Fruit fly (Drosophila melanogaster) whole organism, embryonic: Measurements from ENCODE around the gene Rab7.

ENCODE experiments used
- Adf1 ChIP-seq: fragments of 200-800 bp; sonication (Bioruptor generic); IDR thresholded peaks from 2 replicates; pipeline ENCODE4 v1.3.6; 2022; ENCODE audit warnings: missing biosample characterization, missing genetic modification characterization
- CG10366 ChIP-seq: fragments of 200-800 bp; sonication (Bioruptor generic); IDR thresholded peaks from 2 replicates; pipeline ENCODE4 v1.3.6; 2022; ENCODE audit warnings: missing biosample characterization, missing genetic modification characterization
- CG10543 ChIP-seq: fragments of 200-800 bp; sonication (Bioruptor generic); optimal IDR thresholded peaks from 3 replicates; lab custom pipeline; 2017; ENCODE audit warnings: missing biosample characterization, mild to moderate bottlenecking, missing genetic modification characterization, moderate library complexity
- CG11398 ChIP-seq: fragments of 200-800 bp; sonication (Bioruptor generic); optimal IDR thresholded peaks from 2 replicates; lab custom pipeline; 2016; ENCODE audit warnings: missing biosample characterization, missing genetic modification characterization
- CG12769 ChIP-seq: fragments of 200-800 bp; sonication (Bioruptor generic); optimal IDR thresholded peaks from 2 replicates; lab custom pipeline; 2019; ENCODE audit warnings: missing biosample characterization, mild to moderate bottlenecking, missing genetic modification characterization, moderate library complexity
- CG14965 ChIP-seq: fragments of 200-800 bp; sonication (Bioruptor generic); optimal IDR thresholded peaks from 2 replicates; lab custom pipeline; 2016; ENCODE audit warnings: missing biosample characterization, missing genetic modification characterization, borderline replicate concordance
- CG15073 ChIP-seq: fragments of 200-800 bp; sonication (Bioruptor generic); optimal IDR thresholded peaks from 2 replicates; lab custom pipeline; 2016; ENCODE audit warnings: missing biosample characterization, missing genetic modification characterization
- CG17385 ChIP-seq: fragments of 200-800 bp; sonication (Bioruptor generic); optimal IDR thresholded peaks from 3 replicates; lab custom pipeline; 2018; ENCODE audit warnings: missing biosample characterization, mild to moderate bottlenecking, missing genetic modification characterization
- CG17568 ChIP-seq: fragments of 200-800 bp; sonication (Bioruptor generic); optimal IDR thresholded peaks from 2 replicates; lab custom pipeline; 2018; ENCODE audit warnings: missing biosample characterization, mild to moderate bottlenecking, missing genetic modification characterization, moderate library complexity
- CG1832 ChIP-seq: fragments of 200-800 bp; sonication (Bioruptor generic); optimal IDR thresholded peaks from 2 replicates; lab custom pipeline; 2017; ENCODE audit warnings: missing biosample characterization, mild to moderate bottlenecking, missing genetic modification characterization, inconsistent platforms
- CG18476 ChIP-seq: fragments of 200-800 bp; sonication (Bioruptor generic); optimal IDR thresholded peaks from 2 replicates; lab custom pipeline; 2016; ENCODE audit warnings: missing biosample characterization, mild to moderate bottlenecking, missing genetic modification characterization
- CG30403 ChIP-seq: fragments of 200-800 bp; sonication (Bioruptor generic); optimal IDR thresholded peaks from 3 replicates; lab custom pipeline; 2016; ENCODE audit warnings: missing biosample characterization, missing genetic modification characterization
- CG3065 ChIP-seq: fragments of 200-800 bp; sonication (Bioruptor generic); optimal IDR thresholded peaks from 2 replicates; lab custom pipeline; 2016; ENCODE audit warnings: missing biosample characterization, missing genetic modification characterization
- CG32767 ChIP-seq: fragments of 200-800 bp; sonication (Bioruptor generic); IDR thresholded peaks from 2 replicates; pipeline ENCODE4 v1.3.6; 2022; ENCODE audit warnings: missing biosample characterization, missing genetic modification characterization
- CG33213 ChIP-seq: fragments of 200-800 bp; sonication (Bioruptor generic); optimal IDR thresholded peaks from 3 replicates; lab custom pipeline; 2016; ENCODE audit warnings: missing biosample characterization, missing genetic modification characterization
- CG42726 ChIP-seq: fragments of 200-800 bp; sonication (Bioruptor generic); IDR thresholded peaks from 2 replicates; pipeline ENCODE4 v1.3.6; 2022; ENCODE audit warnings: missing biosample characterization, missing genetic modification characterization; ENCODE audit not compliant: partially characterized antibody
- CG4707 ChIP-seq: fragments of 200-800 bp; sonication (Bioruptor generic); optimal IDR thresholded peaks from 2 replicates; lab custom pipeline; 2018; ENCODE audit warnings: missing biosample characterization, mild to moderate bottlenecking, missing genetic modification characterization, moderate library complexity
- CG6654 ChIP-seq: fragments of 200-800 bp; sonication (Bioruptor generic); optimal IDR thresholded peaks from 2 replicates; lab custom pipeline; 2017; ENCODE audit warnings: missing biosample characterization, mild to moderate bottlenecking, missing genetic modification characterization
- CG6683 ChIP-seq: fragments of 200-800 bp; sonication (Bioruptor generic); optimal IDR thresholded peaks from 2 replicates; lab custom pipeline; 2017; ENCODE audit warnings: missing biosample characterization, mild to moderate bottlenecking, missing genetic modification characterization, missing genetic modification reagents
- CG6689 ChIP-seq: fragments of 200-800 bp; sonication (Bioruptor generic); IDR thresholded peaks from 2 replicates; pipeline ENCODE4 v1.3.6; 2022; ENCODE audit warnings: missing biosample characterization, missing genetic modification characterization
- Deaf1 ChIP-seq: fragments of 200-800 bp; optimal IDR thresholded peaks from 3 replicates; lab custom pipeline; 2019; ENCODE audit warnings: missing biosample characterization, mild to moderate bottlenecking, missing genetic modification characterization, moderate library complexity
- Doc3 ChIP-seq: fragments of 200-800 bp; sonication (Bioruptor generic); IDR thresholded peaks from 3 replicates; pipeline ENCODE4 v1.3.6; 2022; ENCODE audit warnings: missing biosample characterization, missing genetic modification characterization; ENCODE audit not compliant: partially characterized antibody
- Ets65A ChIP-seq: fragments of 200-800 bp; sonication (Bioruptor generic); peaks from one replicate; lab custom pipeline; 2016; ENCODE audit warnings: missing biosample characterization, missing genetic modification characterization
- Jarid2 ChIP-seq: fragments of 200-800 bp; sonication (Bioruptor generic); optimal IDR thresholded peaks from 3 replicates; lab custom pipeline; 2017; ENCODE audit warnings: mild to moderate bottlenecking, missing biosample characterization, missing genetic modification reagents, missing genetic modification characterization
- Med ChIP-seq: fragments of 200-800 bp; sonication (Bioruptor generic); peaks from one replicate; lab custom pipeline; 2016; ENCODE audit warnings: missing biosample characterization, missing genetic modification characterization, mild to moderate bottlenecking, inconsistent platforms, moderate library complexity
- Nf-YC ChIP-seq: fragments of 200-800 bp; optimal IDR thresholded peaks from 3 replicates; lab custom pipeline; 2019; ENCODE audit warnings: missing biosample characterization, mild to moderate bottlenecking, missing genetic modification characterization, moderate library complexity
- Optix ChIP-seq: fragments of 200-800 bp; sonication (Bioruptor generic); IDR thresholded peaks from 3 replicates; pipeline ENCODE4 v1.3.6; 2022; ENCODE audit warnings: missing biosample characterization, missing genetic modification characterization
- Trl ChIP-seq, 3 experiments: fragments of >200 bp in 2 of 3; fragments of 200-800 bp in 1 of 3; sonication (Bioruptor generic) in 1 of 3; optimal IDR thresholded peaks; 2 replicates in 1 of 3; 3 replicates in 2 of 3; lab custom pipeline; 2016 to 2017; ENCODE audit warnings: missing biosample characterization in 1 of 3, missing genetic modification characterization in 1 of 3
- chinmo ChIP-seq: fragments of 200-800 bp; sonication (Bioruptor generic); IDR thresholded peaks from 4 replicates; pipeline ENCODE4 v1.3.6; 2022; ENCODE audit warnings: missing biosample characterization, missing genetic modification characterization; ENCODE audit not compliant: partially characterized antibody
- ci ChIP-seq: fragments of 200-800 bp; sonication (Bioruptor generic); IDR thresholded peaks from 3 replicates; pipeline ENCODE4 v1.3.6; 2022; ENCODE audit warnings: missing biosample characterization, missing genetic modification characterization
- danr ChIP-seq: fragments of 200-800 bp; sonication (Bioruptor generic); IDR thresholded peaks from 2 replicates; pipeline ENCODE4 v1.3.6; 2022; ENCODE audit warnings: missing biosample characterization, missing genetic modification characterization
- disco-r ChIP-seq: fragments of 200-800 bp; sonication (Bioruptor generic); optimal IDR thresholded peaks from 2 replicates; lab custom pipeline; 2016; ENCODE audit warnings: missing biosample characterization, missing genetic modification characterization
- ewg ChIP-seq: fragments of 200-800 bp; sonication (Bioruptor generic); optimal IDR thresholded peaks from 3 replicates; lab custom pipeline; 2017; ENCODE audit warnings: mild to moderate bottlenecking, missing biosample characterization, missing genetic modification reagents, missing genetic modification characterization
- fd64A ChIP-seq: fragments of 200-800 bp; sonication (Bioruptor generic); optimal IDR thresholded peaks from 3 replicates; lab custom pipeline; 2018; ENCODE audit warnings: missing biosample characterization, mild to moderate bottlenecking, missing genetic modification characterization
- hth ChIP-seq: fragments of >200 bp; optimal IDR thresholded peaks from 2 replicates; lab custom pipeline; 2017; ENCODE audit warnings: inconsistent platforms
- lab ChIP-seq: fragments of 200-800 bp; sonication (Bioruptor generic); optimal IDR thresholded peaks from 3 replicates; lab custom pipeline; 2017; ENCODE audit warnings: missing biosample characterization, missing genetic modification characterization, mild to moderate bottlenecking, moderate library complexity, missing genetic modification reagents
- nom ChIP-seq: fragments of 200-800 bp; sonication (Bioruptor generic); optimal IDR thresholded peaks from 2 replicates; lab custom pipeline; 2017; ENCODE audit warnings: missing biosample characterization, missing genetic modification characterization, mild to moderate bottlenecking, moderate library complexity, missing genetic modification reagents
- sc ChIP-seq, 3 experiments: fragments of >200 bp in 2 of 3; fragments of 200-800 bp in 1 of 3; sonication (Bioruptor generic) in 1 of 3; optimal IDR thresholded peaks; 2 replicates in 2 of 3; 3 replicates in 1 of 3; lab custom pipeline; 2017; ENCODE audit warnings: mild to moderate bottlenecking in 1 of 3, missing biosample characterization in 1 of 3, missing genetic modification characterization in 1 of 3, missing genetic modification reagents in 1 of 3
- sd ChIP-seq: fragments of 200-800 bp; sonication (Bioruptor generic); optimal IDR thresholded peaks from 3 replicates; lab custom pipeline; 2018; ENCODE audit warnings: missing biosample characterization, mild to moderate bottlenecking, missing genetic modification characterization, moderate library complexity
- sens ChIP-seq: fragments of 200-800 bp; sonication (Bioruptor generic); peaks from one replicate; lab custom pipeline; 2016; ENCODE audit warnings: missing biosample characterization, missing genetic modification characterization
- seq ChIP-seq: fragments of 200-800 bp; sonication (Bioruptor generic); IDR thresholded peaks from 2 replicates; pipeline ENCODE4 v1.3.6; 2022; ENCODE audit warnings: missing biosample characterization, missing genetic modification characterization
- so ChIP-seq: fragments of 200-800 bp; sonication (Bioruptor generic); IDR thresholded peaks from 3 replicates; pipeline ENCODE4 v1.3.6; 2022; ENCODE audit warnings: missing biosample characterization, missing genetic modification characterization
- sqz ChIP-seq: fragments of 200-800 bp; sonication (Bioruptor generic); optimal IDR thresholded peaks from 3 replicates; lab custom pipeline; 2018; ENCODE audit warnings: missing biosample characterization, mild to moderate bottlenecking, missing genetic modification characterization
- sr ChIP-seq: fragments of 200-800 bp; sonication (Bioruptor generic); IDR thresholded peaks from 3 replicates; pipeline ENCODE4 v1.3.6; 2022; ENCODE audit warnings: missing biosample characterization, missing genetic modification characterization
- tio ChIP-seq: fragments of 200-800 bp; sonication (Bioruptor generic); optimal IDR thresholded peaks from 2 replicates; lab custom pipeline; 2017; ENCODE audit warnings: missing biosample characterization, missing genetic modification characterization, inconsistent platforms
- wor ChIP-seq: fragments of 200-800 bp; sonication (Bioruptor generic); IDR thresholded peaks from 2 replicates; pipeline ENCODE4 v1.3.6; 2022; ENCODE audit warnings: missing biosample characterization, missing genetic modification characterization

Gene Rab7

DNA sequence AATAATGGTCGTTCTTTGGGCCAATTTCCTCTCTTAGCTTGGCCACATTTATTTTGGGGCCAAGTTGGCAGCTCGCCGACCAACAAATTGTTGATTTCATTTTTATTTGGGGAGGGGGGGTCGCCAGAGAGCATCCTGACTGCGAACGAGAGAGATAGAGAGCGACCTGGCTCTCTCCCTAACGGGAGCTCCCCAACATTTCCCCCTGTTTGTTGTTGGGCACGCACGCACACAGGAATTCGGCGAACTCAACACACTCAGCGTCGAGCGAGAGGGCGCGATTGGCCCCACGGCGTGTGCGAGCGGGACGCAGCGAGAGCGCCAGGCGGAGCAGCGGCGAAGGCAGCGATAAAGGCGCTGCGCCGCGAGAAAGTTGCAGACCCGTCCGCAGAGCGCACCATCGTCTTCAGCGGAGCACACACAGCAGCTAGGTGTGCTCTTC, 30.0 kb upstream of the Rab7 start, which contains the start of gene CG31140 (continued):
- TF ChIP-seq CG30403 (GFP tag; lab: Kevin White, UChicago): no peak
- no peak for TF ChIP-seq CG18476 (GFP tag; lab: Kevin White, UChicago)
- TF ChIP-seq Doc3 (GFP tag; lab: Robert Waterston, UW): peak; percentile 30; the same call in 1 of the 3 replicates
- TF ChIP-seq Trl (optimal IDR thresholded peaks at IDR 0.05; lab: Kevin White, UChicago): peak; percentile 71 to 76
- TF ChIP-seq Trl (GFP tag; optimal IDR thresholded peaks at IDR 0.05; lab: Kevin White, UChicago): peak; percentile 13
- TF ChIP-seq seq (GFP tag; lab: Robert Waterston, UW): peak; percentile 43; the same call in 1 of the 2 replicates
- TF ChIP-seq CG10543 (GFP tag; lab: Kevin White, UChicago): peak; percentile 73
- no peak for TF ChIP-seq CG3065
- peak; percentile 74 for TF ChIP-seq Ets65A
- no peak for TF ChIP-seq CG6683 (GFP tag; lab: Kevin White, UChicago)
- no peak for TF ChIP-seq wor (GFP tag; lab: Robert Waterston, UW)
- no peak for TF ChIP-seq CG11398
- peak; percentile 48 for TF ChIP-seq Nf-YC
- peak; percentile 61 for TF ChIP-seq nom (GFP tag; lab: Kevin White, UChicago)
- peak; percentile 2 for TF ChIP-seq Jarid2

DNA sequence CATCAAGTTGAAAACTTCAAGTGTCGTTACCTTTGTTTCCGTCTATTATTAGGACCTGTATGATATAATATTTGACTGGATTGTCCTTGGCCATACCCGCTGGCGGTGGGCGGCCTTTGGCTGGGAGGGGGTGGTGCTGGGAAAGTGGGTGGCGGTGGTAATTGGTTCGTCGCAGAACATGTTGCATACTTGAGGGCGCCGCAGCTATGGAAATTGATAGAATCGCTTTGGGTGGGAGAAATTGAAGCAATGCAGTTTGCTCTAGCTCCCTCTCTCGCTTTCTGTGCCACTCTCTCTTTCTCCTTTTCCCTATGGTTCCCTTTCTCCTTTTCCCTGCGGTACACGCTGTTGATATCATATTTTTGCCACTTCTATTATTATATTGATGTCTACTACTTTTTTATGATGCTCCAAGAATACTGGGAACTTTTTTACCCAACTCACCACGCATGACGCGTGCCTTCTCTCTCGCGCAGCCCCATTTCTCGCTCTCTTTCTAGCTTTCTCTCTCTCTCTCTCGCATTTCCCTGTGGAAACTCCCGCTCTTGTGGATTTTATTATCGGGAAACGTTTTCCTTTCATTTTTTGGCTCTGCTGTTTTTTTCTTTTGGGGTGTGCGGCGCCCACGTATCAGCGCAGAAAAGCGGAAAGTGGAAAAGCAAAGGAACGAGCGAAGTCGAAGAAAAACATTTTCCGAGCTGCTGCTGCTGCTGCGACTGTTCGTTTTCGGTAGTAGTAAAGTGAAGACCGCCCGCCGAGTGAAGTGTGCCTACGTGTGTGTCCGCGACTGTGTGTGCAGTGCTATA, 27.7 kb upstream of the Rab7 start:
- TF ChIP-seq CG10366 (GFP tag; lab: Robert Waterston, UW): no peak
- peak; percentile 2 for TF ChIP-seq lab (GFP tag; lab: Kevin White, UChicago)
- TF ChIP-seq CG32767 (GFP tag; lab: Robert Waterston, UW): peak; percentile 36; the same call in 1 of the 2 replicates
- TF ChIP-seq so (GFP tag; lab: Robert Waterston, UW): 0 out of 3 replicates have a peak, but pooled peaks have one; percentile 6
- TF ChIP-seq Adf1 (GFP tag; lab: Robert Waterston, UW): peak; percentile 29; the same call in 1 of the 2 replicates
- TF ChIP-seq hth: no peak
- TF ChIP-seq CG6689 (GFP tag; lab: Robert Waterston, UW): no peak
- TF ChIP-seq CG42726 (GFP tag; lab: Robert Waterston, UW): no peak
- peak; percentile 50 for TF ChIP-seq sqz
- TF ChIP-seq CG17568 (GFP tag; lab: Kevin White, UChicago): no peak
- TF ChIP-seq ewg (GFP tag; lab: Kevin White, UChicago): peak; percentile 76
- TF ChIP-seq sr: peak; percentile 93
- TF ChIP-seq CG12769: peak; percentile 61
- peak; percentile 56 for TF ChIP-seq CG1832 (GFP tag; lab: Kevin White, UChicago)
- TF ChIP-seq CG33213 (GFP tag; lab: Kevin White, UChicago): no peak
- TF ChIP-seq CG6654 (GFP tag; lab: Kevin White, UChicago): no peak
- TF ChIP-seq fd64A (GFP tag; lab: Kevin White, UChicago): no peak
- no peak for TF ChIP-seq CG17385 (GFP tag; lab: Kevin White, UChicago)
- TF ChIP-seq Optix: no peak
- TF ChIP-seq CG14965: no peak
- no peak for TF ChIP-seq tio (GFP tag; lab: Kevin White, UChicago)
- peak; percentile 41; the same call in 2 of the 3 replicates for TF ChIP-seq ci (GFP tag; lab: Robert Waterston, UW)
- TF ChIP-seq sd (tag; lab: Kevin White, UChicago): peak; percentile 1
- peak; percentile 70 for TF ChIP-seq CG15073 (GFP tag; lab: Kevin White, UChicago)
- TF ChIP-seq Med (GFP tag; lab: Kevin White, UChicago): peak; percentile 55
- 0 out of 4 replicates have a peak, but pooled peaks have one; percentile 37 for TF ChIP-seq chinmo (GFP tag; lab: Robert Waterston, UW)
- no peak for TF ChIP-seq Jarid2
- 0 out of 2 replicates have a peak, but pooled peaks have one; percentile 18 for TF ChIP-seq danr (GFP tag; lab: Robert Waterston, UW)
- no peak for TF ChIP-seq sc (optimal IDR thresholded peaks at IDR 0.05; lab: Kevin White, UChicago)
- TF ChIP-seq sc (GFP tag; optimal IDR thresholded peaks at IDR 0.05; lab: Kevin White, UChicago): no peak
- TF ChIP-seq Trl (optimal IDR thresholded peaks at IDR 0.05; lab: Kevin White, UChicago): peak; percentile 67 to 81
- no peak for TF ChIP-seq Trl (GFP tag; optimal IDR thresholded peaks at IDR 0.05; lab: Kevin White, UChicago)
- TF ChIP-seq CG4707: no peak
- TF ChIP-seq disco-r (GFP tag; lab: Kevin White, UChicago): no peak
- peak; percentile 66 for TF ChIP-seq sens
- TF ChIP-seq Deaf1 (tag; lab: Kevin White, UChicago): peak; percentile 73
